Fruit fly (Drosophila melanogaster): ENCODE measurements around the gene Rac1.
A peak's percentile ranks its signal among the peaks of the same experiment; 100 is the strongest.

The Rac1 gene

dm6 chr3L:1352065-1352464, 49.6 kb upstream of the Rac1 start (continued):
- no peak for TF ChIP-seq Neu2 (GFP tag; optimal IDR thresholded peaks at IDR 0.05; ENCODE audit: borderline replicate concordance)
- TF ChIP-seq pzg (GFP tag; optimal IDR thresholded peaks at IDR 0.05): peak; percentile 22
- TF ChIP-seq CG2120 (GFP tag; optimal IDR thresholded peaks at IDR 0.05): peak; percentile 41
- TF ChIP-seq Dll (GFP tag; IDR thresholded peaks at IDR 0.05; ENCODE audit: partially characterized antibody): peak; percentile 98
- TF ChIP-seq Hmr (GFP tag; optimal IDR thresholded peaks at IDR 0.05): peak; percentile 34
- TF ChIP-seq CG32532 (GFP tag; IDR thresholded peaks at IDR 0.05): no peak
- no peak for TF ChIP-seq CkIIα-i1 (GFP tag; IDR thresholded peaks at IDR 0.05)
- TF ChIP-seq bsh (GFP tag; optimal IDR thresholded peaks at IDR 0.05): peak in 1 of 2 experiments; percentile 18
- peak in 1 of 2 experiments; percentile 86 for TF ChIP-seq insv (GFP tag; optimal IDR thresholded peaks at IDR 0.05)
- TF ChIP-seq CG11085 (GFP tag; IDR thresholded peaks at IDR 0.05): no peak
- no peak for TF ChIP-seq CG1832 (GFP tag; optimal IDR thresholded peaks at IDR 0.05)
- TF ChIP-seq Vsx1 (GFP tag; optimal IDR thresholded peaks at IDR 0.05): peak; percentile 48
- TF ChIP-seq Nf-YA (GFP tag; IDR thresholded peaks at IDR 0.05): no peak
- TF ChIP-seq CG13287 (GFP tag; IDR thresholded peaks at IDR 0.05; ENCODE audit: partially characterized antibody): peak; percentile 96
- TF ChIP-seq ind (GFP tag; optimal IDR thresholded peaks at IDR 0.05): no peak
- TF ChIP-seq Hr78 (GFP tag; optimal IDR thresholded peaks at IDR 0.05): no peak
- no peak for TF ChIP-seq CG10274 (GFP tag; optimal IDR thresholded peaks at IDR 0.05)
- TF ChIP-seq sna (GFP tag; IDR thresholded peaks at IDR 0.05; ENCODE audit: partially characterized antibody): peak; percentile 96
- no peak for TF ChIP-seq ranshi (GFP tag; IDR thresholded peaks at IDR 0.05)
- TF ChIP-seq gsb (GFP tag; IDR thresholded peaks at IDR 0.05): no peak
- no peak for TF ChIP-seq tio (GFP tag; optimal IDR thresholded peaks at IDR 0.05)
- TF ChIP-seq CG7745 (tag; optimal IDR thresholded peaks at IDR 0.05): peak; percentile 6
- TF ChIP-seq CG16779 (GFP tag; IDR thresholded peaks at IDR 0.05): no peak
- TF ChIP-seq E2f2 (GFP tag; IDR thresholded peaks at IDR 0.05): peak; percentile 16; the same call in 1 of the 2 replicates
- peak; percentile 23 for TF ChIP-seq CG13424 (tag; optimal IDR thresholded peaks at IDR 0.05)
- TF ChIP-seq pum (GFP tag; optimal IDR thresholded peaks at IDR 0.05): no peak
- TF ChIP-seq al (GFP tag; IDR thresholded peaks at IDR 0.05): no peak
- TF ChIP-seq CG15696 (tag; optimal IDR thresholded peaks at IDR 0.05): peak; percentile 36
- TF ChIP-seq da (GFP tag; optimal IDR thresholded peaks at IDR 0.05): no peak
- TF ChIP-seq CG15269 (tag; optimal IDR thresholded peaks at IDR 0.05): peak; percentile 40
- TF ChIP-seq Optix (GFP tag; IDR thresholded peaks at IDR 0.05): no peak
- peak; percentile 24 for TF ChIP-seq CG10431 (GFP tag; optimal IDR thresholded peaks at IDR 0.05)
- TF ChIP-seq CG8944 (GFP tag; optimal IDR thresholded peaks at IDR 0.05): no peak
- no peak for TF ChIP-seq CG14667 (GFP tag; IDR thresholded peaks at IDR 0.05)
- peak; percentile 33 for TF ChIP-seq gem (tag; optimal IDR thresholded peaks at IDR 0.05)
- no peak for TF ChIP-seq dimm (GFP tag; IDR thresholded peaks at IDR 0.05)
- no peak for TF ChIP-seq CG8359 (GFP tag; optimal IDR thresholded peaks at IDR 0.05; ENCODE audit: borderline replicate concordance)
- no peak for TF ChIP-seq CG16815 (GFP tag; optimal IDR thresholded peaks at IDR 0.05)
- TF ChIP-seq hb (GFP tag; IDR thresholded peaks at IDR 0.05; ENCODE audit: partially characterized antibody): peak; percentile 66; the same call in 2 of the 3 replicates
- TF ChIP-seq Gug (GFP tag; IDR thresholded peaks at IDR 0.05): peak; percentile 31; the same call in 1 of the 4 replicates
- TF ChIP-seq wek (GFP tag; optimal IDR thresholded peaks at IDR 0.05): peak; percentile 13
- TF ChIP-seq Sox102F (GFP tag; optimal IDR thresholded peaks at IDR 0.05): peak; percentile 32
- peak; percentile 73 for TF ChIP-seq CG12659 (GFP tag; optimal IDR thresholded peaks at IDR 0.05)
- TF ChIP-seq phol (tag; optimal IDR thresholded peaks at IDR 0.05): peak; percentile 97
- no peak for TF ChIP-seq ERR (GFP tag; optimal IDR thresholded peaks at IDR 0.05)
- peak; percentile 37 for TF ChIP-seq trem (tag; optimal IDR thresholded peaks at IDR 0.05)
- peak; percentile 22 for TF ChIP-seq ems (GFP tag; optimal IDR thresholded peaks at IDR 0.05)
- peak; percentile 49 for TF ChIP-seq CG3163 (GFP tag; optimal IDR thresholded peaks at IDR 0.05)
- TF ChIP-seq CG8388 (GFP tag; optimal IDR thresholded peaks at IDR 0.05): peak; percentile 26
- TF ChIP-seq Dek (tag; optimal IDR thresholded peaks at IDR 0.05): peak; percentile 6

Measured in whole organism, embryonic.